Fruit fly (Drosophila melanogaster) whole organism, embryonic: ENCODE measurements around the gene Lim1.

Experiments used
- CG12769 ChIP-seq: fragments of 200-800 bp; sonication (Bioruptor generic); optimal IDR thresholded peaks from 2 replicates; lab custom pipeline; 2019; ENCODE audit warnings: missing biosample characterization, mild to moderate bottlenecking, missing genetic modification characterization, moderate library complexity
- CG16863 ChIP-seq: fragments of 200-800 bp; sonication (Bioruptor generic); optimal IDR thresholded peaks from 3 replicates; lab custom pipeline; 2016; ENCODE audit warnings: missing biosample characterization, missing genetic modification characterization
- CG30403 ChIP-seq: fragments of 200-800 bp; sonication (Bioruptor generic); optimal IDR thresholded peaks from 3 replicates; lab custom pipeline; 2016; ENCODE audit warnings: missing biosample characterization, missing genetic modification characterization
- CG3281 ChIP-seq: fragments of 200-800 bp; sonication (Bioruptor generic); optimal IDR thresholded peaks from 3 replicates; lab custom pipeline; 2017; ENCODE audit warnings: missing biosample characterization, mild to moderate bottlenecking, missing genetic modification characterization
- CG3995 ChIP-seq: fragments of 200-800 bp; sonication (Bioruptor generic); optimal IDR thresholded peaks from 3 replicates; lab custom pipeline; 2016; ENCODE audit warnings: missing biosample characterization, missing genetic modification characterization
- CG6854 ChIP-seq: fragments of 200-800 bp; sonication (Bioruptor generic); optimal IDR thresholded peaks from 3 replicates; lab custom pipeline; 2017; ENCODE audit warnings: missing biosample characterization, mild to moderate bottlenecking, missing genetic modification characterization
- CG9932 ChIP-seq: fragments of 200-800 bp; sonication (Bioruptor generic); IDR thresholded peaks from 2 replicates; pipeline ENCODE4 v1.3.6; 2022; ENCODE audit warnings: missing biosample characterization, missing genetic modification characterization
- corto ChIP-seq: fragments of 200-800 bp; sonication (Bioruptor generic); optimal IDR thresholded peaks from 2 replicates; lab custom pipeline; 2016; ENCODE audit warnings: missing biosample characterization, mild to moderate bottlenecking, missing genetic modification characterization, moderate library complexity
- dm ChIP-seq: fragments of 200-800 bp; sonication (Bioruptor generic); optimal IDR thresholded peaks from 3 replicates; lab custom pipeline; 2016; ENCODE audit warnings: missing biosample characterization, missing genetic modification characterization
- gce ChIP-seq: fragments of 200-800 bp; sonication (Bioruptor generic); IDR thresholded peaks from 3 replicates; pipeline ENCODE4 v1.3.6; 2022; ENCODE audit warnings: missing biosample characterization, missing genetic modification characterization

The Lim1 gene

DNA sequence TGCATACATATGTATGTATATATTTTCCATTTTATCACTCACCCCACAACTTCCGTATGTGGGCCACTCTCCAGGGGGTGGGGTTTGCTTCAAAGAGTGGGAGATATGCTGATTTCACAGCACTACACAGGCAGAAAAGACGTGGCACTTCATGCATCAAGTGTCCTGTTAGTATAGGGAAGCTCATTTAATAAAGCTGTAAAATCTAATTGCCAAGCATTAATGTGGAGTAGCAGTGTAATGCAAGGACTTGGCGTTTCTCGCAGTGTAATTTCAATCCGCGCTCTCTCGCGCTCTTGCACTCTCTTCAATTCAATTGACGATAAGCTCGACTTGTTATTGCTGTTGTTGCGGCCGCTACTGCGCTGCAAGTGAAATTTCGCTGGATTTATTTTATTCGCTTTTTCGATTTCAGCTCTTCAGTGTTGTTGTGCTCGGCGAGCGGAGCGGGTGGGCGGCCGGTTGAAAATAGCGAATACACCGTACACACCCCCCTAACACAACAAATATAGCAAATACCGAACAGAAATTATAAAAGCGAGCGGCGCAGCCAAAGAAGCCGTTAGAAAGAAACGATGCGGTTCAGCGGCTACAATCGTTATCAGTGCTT is 96.3 kb downstream of the Lim1 start, which contains the start of gene Hexo2 (continued):
- TF ChIP-seq CG16863 (peak; percentile 96), corto (GFP tag; lab: Kevin White, UChicago) (peak; percentile 68), CG12769 (tag; lab: Kevin White, UChicago) (peak; percentile 94), CG9932 (GFP tag; lab: Robert Waterston, UW) (peak; percentile 60), gce (GFP tag; lab: Robert Waterston, UW) (peak; percentile 95; the same call in 2 of the 3 replicates), dm (peak; percentile 82), CG3281 (GFP tag; lab: Kevin White, UChicago) (peak; percentile 73), CG30403 (peak; percentile 91), CG6854 (peak; percentile 39), CG3995 (GFP tag; lab: Kevin White, UChicago) (peak; percentile 34)
- TF ChIP-seq, all 482 proteins: peak for 414
